Worm (Caenorhabditis elegans): Measurements from ENCODE around the gene cpr-1.

DNA sequence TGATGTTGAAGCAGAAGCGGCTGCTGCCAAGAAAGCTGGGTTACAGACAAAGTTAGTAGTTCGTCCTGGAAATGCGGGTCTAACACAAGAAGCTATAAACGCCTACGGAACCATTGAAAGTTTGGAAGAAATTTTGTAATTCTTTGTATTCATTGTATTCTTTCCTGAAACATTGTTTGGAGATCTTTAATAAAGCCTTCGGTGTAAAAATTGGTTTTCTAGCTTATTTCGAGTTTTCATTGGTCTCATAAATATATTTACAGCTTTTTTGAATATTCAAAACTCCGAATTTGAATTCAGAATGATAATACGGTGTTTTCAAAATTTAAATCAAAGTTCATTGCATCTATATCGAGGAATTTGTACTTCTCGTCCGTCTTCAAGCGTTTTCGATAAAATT, 40.5 kb upstream of the cpr-1 start, which contains the start of gene F58H1.8:
- no peak for TF ChIP-seq nhr-77 (tag; optimal IDR thresholded peaks at IDR 0.05)
- TF ChIP-seq R02D3.7 (tag; optimal IDR thresholded peaks at IDR 0.05): no peak
- TF ChIP-seq nhr-237 (tag; optimal IDR thresholded peaks at IDR 0.05): no peak
